Worm (Caenorhabditis elegans): ENCODE results near the gene K08B12.3.

DNA sequence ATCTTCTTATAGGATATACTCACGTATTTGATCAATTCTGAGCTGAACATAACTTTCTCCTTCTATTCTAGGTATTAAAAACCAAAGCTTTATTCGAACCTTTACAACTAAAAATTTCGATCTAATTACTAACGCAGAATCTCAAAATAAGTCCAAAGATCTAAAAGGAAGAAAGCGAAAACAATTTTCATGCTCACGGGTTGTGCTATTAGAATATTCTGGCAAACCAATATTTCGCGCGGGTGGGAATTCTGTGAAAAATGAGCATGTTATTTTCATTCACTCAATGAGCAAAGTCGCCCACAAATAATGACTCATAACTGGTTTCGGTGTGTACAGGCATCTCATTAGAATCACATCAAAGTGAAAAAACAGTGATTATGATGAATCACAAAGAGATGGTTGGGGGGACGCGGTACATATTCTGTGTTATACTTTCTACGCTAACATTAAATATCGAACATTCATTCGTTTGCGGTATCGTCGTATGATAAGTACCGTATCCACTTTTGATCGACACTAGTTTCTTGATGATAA, 6.0 kb upstream of the K08B12.3 start:
- TF ChIP-seq hlh-11 (tag; optimal IDR thresholded peaks at IDR 0.05), result no peak
- TF ChIP-seq ama-1 (optimal IDR thresholded peaks at IDR 0.05), result no peak
- TF ChIP-seq ztf-11 (tag; optimal IDR thresholded peaks at IDR 0.05), result no peak
